Worm (Caenorhabditis elegans): Measurements from ENCODE around the gene F46C5.4.

The F46C5.4 gene

ce11 chrII:8818978-8819896, 16.6 kb upstream of the F46C5.4 start, which contains the start of gene F46C5.10:
F46C5.10 (minus strand) TSS chrII:8819028.
- TF ChIP-seq che-1 (tag; optimal IDR thresholded peaks at IDR 0.05), result no peak
- no peak for TF ChIP-seq Y22D7AL.16 (tag; optimal IDR thresholded peaks at IDR 0.05)
- TF ChIP-seq gmeb-2 (tag; optimal IDR thresholded peaks at IDR 0.05), result no peak
- no peak for TF ChIP-seq ceh-22 (tag; optimal IDR thresholded peaks at IDR 0.05)
- no peak for TF ChIP-seq zip-5 (tag; optimal IDR thresholded peaks at IDR 0.05)
- no peak for TF ChIP-seq unc-55 (GFP tag; optimal IDR thresholded peaks at IDR 0.05)
- no peak for TF ChIP-seq ztf-16 (tag; optimal IDR thresholded peaks at IDR 0.05)
- no peak for TF ChIP-seq ahr-1 (tag; optimal IDR thresholded peaks at IDR 0.05)
- no peak for TF ChIP-seq eyg-1 (tag; optimal IDR thresholded peaks at IDR 0.05)
- no peak for TF ChIP-seq ceh-31 (tag; optimal IDR thresholded peaks at IDR 0.05)
- TF ChIP-seq lim-6 (tag; optimal IDR thresholded peaks at IDR 0.05), result no peak
- TF ChIP-seq pha-4 (tag; optimal IDR thresholded peaks at IDR 0.05), result no peak
- no peak for TF ChIP-seq ceh-18 (tag; optimal IDR thresholded peaks at IDR 0.05)
- no peak for TF ChIP-seq rnt-1 (tag; optimal IDR thresholded peaks at IDR 0.05)
- TF ChIP-seq F13H6.1 (tag; optimal IDR thresholded peaks at IDR 0.05), result no peak

ce11 chrII:8820126-8820972, 15.5 kb upstream of the F46C5.4 start:
- no peak for TF ChIP-seq mec-3 (tag; optimal IDR thresholded peaks at IDR 0.05; ENCODE audit: borderline replicate concordance)
- TF ChIP-seq elt-2 (tag; optimal IDR thresholded peaks at IDR 0.05), result peak; percentile 32

- TF ChIP-seq T23F11.4 (GFP tag; optimal IDR thresholded peaks at IDR 0.05), result no peak
- TF ChIP-seq unc-86 (tag; optimal IDR thresholded peaks at IDR 0.05), result no peak
- no peak for TF ChIP-seq pros-1 (tag; optimal IDR thresholded peaks at IDR 0.05)
- TF ChIP-seq pat-9 (tag; optimal IDR thresholded peaks at IDR 0.05), result no peak
- TF ChIP-seq mec-3 (tag; optimal IDR thresholded peaks at IDR 0.05; ENCODE audit: borderline replicate concordance), result no peak
- TF ChIP-seq ceh-19 (GFP tag; optimal IDR thresholded peaks at IDR 0.05), result no peak
- TF ChIP-seq C38D4.7 (GFP tag; optimal IDR thresholded peaks at IDR 0.05), result no peak
- no peak for TF ChIP-seq ceh-9 (tag; optimal IDR thresholded peaks at IDR 0.05)
- no peak for TF ChIP-seq npax-4 (tag; optimal IDR thresholded peaks at IDR 0.05)
- no peak for TF ChIP-seq ceh-24 (tag; optimal IDR thresholded peaks at IDR 0.05)
- no peak for TF ChIP-seq ref-2 (tag; optimal IDR thresholded peaks at IDR 0.05)
- TF ChIP-seq unc-3 (GFP tag; conservative IDR thresholded peaks at IDR 0.05), result no peak
- TF ChIP-seq unc-3 (tag; optimal IDR thresholded peaks at IDR 0.05), result no peak
- no peak for TF ChIP-seq hlh-15 (tag; optimal IDR thresholded peaks at IDR 0.05)
These were observed 14.7 kb upstream of the F46C5.4 start, which contains the start of gene F46C5.1 for ce11 chrII:8821140-8821595. F46C5.1 (minus strand) TSS chrII:8821190.

- no peak for TF ChIP-seq mec-3 (tag; optimal IDR thresholded peaks at IDR 0.05; ENCODE audit: borderline replicate concordance)
- no peak for TF ChIP-seq zip-5 (tag; optimal IDR thresholded peaks at IDR 0.05)
- TF ChIP-seq hlh-6 (tag; optimal IDR thresholded peaks at IDR 0.05), result no peak
- no peak for TF ChIP-seq K02D7.2 (tag; optimal IDR thresholded peaks at IDR 0.05)
- TF ChIP-seq unc-3 (GFP tag; conservative IDR thresholded peaks at IDR 0.05), result no peak
- TF ChIP-seq unc-3 (tag; optimal IDR thresholded peaks at IDR 0.05), result no peak
- no peak for TF ChIP-seq ama-1 (optimal IDR thresholded peaks at IDR 0.05)
- TF ChIP-seq ceh-14 (tag; optimal IDR thresholded peaks at IDR 0.05), result no peak
- no peak for TF ChIP-seq ahr-1 (tag; optimal IDR thresholded peaks at IDR 0.05)
- no peak for TF ChIP-seq npax-4 (tag; optimal IDR thresholded peaks at IDR 0.05)
- TF ChIP-seq lin-11 (tag; optimal IDR thresholded peaks at IDR 0.05), result no peak
- TF ChIP-seq hlh-8 (tag; optimal IDR thresholded peaks at IDR 0.05), result no peak
- TF ChIP-seq ceh-24 (tag; optimal IDR thresholded peaks at IDR 0.05), result no peak
- no peak for TF ChIP-seq fkh-10 (GFP tag; optimal IDR thresholded peaks at IDR 0.05)
- TF ChIP-seq syd-9 (tag; optimal IDR thresholded peaks at IDR 0.05), result no peak
These were observed 13.2 kb upstream of the F46C5.4 start for ce11 chrII:8822711-8823110.

All from whole organism, late embryonic.